Worm (Caenorhabditis elegans) whole organism, L4 larva: ENCODE measurements around the gene K02F6.4.

Experiments
- hmg-1.1 ChIP-seq: fragments of 200-800 bp; sonication (Bioruptor generic); IDR thresholded peaks from 2 replicates; pipeline ENCODE4 v1.3.6; 2022; ENCODE audit warnings: missing genetic modification reagents, missing genetic modification characterization, missing compliant biosample characterization
- unc-130 ChIP-seq: sonication (generic microtip); optimal IDR thresholded peaks from 2 replicates; lab custom pipeline; 2016; ENCODE audit warnings: missing genetic modification reagents, missing genetic modification characterization, missing compliant biosample characterization
- zip-11 ChIP-seq: fragments of 200-800 bp; sonication (Bioruptor generic); IDR thresholded peaks from 2 replicates; pipeline ENCODE4 v1.3.6; 2022; ENCODE audit warnings: missing genetic modification characterization, missing compliant biosample characterization

DNA sequence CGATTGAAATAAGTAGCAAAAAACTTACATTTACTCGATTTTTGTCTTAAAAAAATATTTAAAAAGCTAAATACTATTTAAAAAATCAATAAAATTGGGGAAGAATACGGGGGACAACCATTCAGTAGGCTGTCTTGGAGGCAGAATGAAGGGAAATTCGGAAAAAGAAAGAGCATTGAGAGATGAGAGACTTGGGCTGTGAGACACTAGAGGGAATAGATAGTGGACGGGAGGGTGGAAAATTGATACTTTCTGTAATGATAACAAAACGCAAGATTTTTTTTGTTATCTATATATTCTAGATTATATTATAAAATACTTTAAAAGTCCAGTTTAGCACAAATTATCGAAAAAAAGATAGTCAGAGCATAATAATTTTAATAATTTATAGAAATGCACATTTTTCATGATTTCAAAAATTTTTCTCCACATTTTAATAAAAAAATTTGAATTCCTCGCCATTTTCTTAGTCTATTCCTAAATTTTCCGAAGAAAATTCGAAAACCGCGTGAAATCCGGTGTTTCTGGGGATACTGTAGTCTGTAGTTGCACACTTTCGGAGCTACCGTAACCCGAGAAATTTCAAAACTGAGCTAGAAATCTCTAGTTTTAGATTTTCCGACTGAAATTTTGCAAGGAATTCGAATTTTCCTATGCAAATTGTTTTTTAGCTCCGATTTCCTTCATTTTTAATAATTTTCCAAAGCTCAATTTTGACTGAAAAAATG is 34.4 kb upstream of the K02F6.4 start:
- TF ChIP-seq hmg-1.1 (GFP tag; lab: Robert Waterston, UW): no peak
- TF ChIP-seq zip-11: no peak
- TF ChIP-seq unc-130 (GFP tag; lab: Kevin White, UChicago): no peak
